Worm (Caenorhabditis elegans) whole organism, L4 larva: ENCODE results near the gene glr-2.
A peak's percentile ranks its signal among the peaks of the same experiment; 100 is the strongest.

Experiments
- D1046.2 ChIP-seq: fragments of 200-800 bp; sonication (Bioruptor generic); IDR thresholded peaks from 2 replicates; pipeline ENCODE4 v1.3.6; 2022; ENCODE audit warnings: missing genetic modification characterization, missing compliant biosample characterization
- F26F4.8 ChIP-seq: fragments of 200-800 bp; sonication (Bioruptor generic); conservative IDR thresholded peaks from 2 replicates; pipeline ENCODE4 v1.3.6; 2022; ENCODE audit warnings: missing genetic modification characterization, missing compliant biosample characterization
- F37D6.2 ChIP-seq: sonication (generic microtip); optimal IDR thresholded peaks from 2 replicates; lab custom pipeline; 2016; ENCODE audit warnings: mild to moderate bottlenecking, missing genetic modification characterization, missing compliant biosample characterization
- F44E2.7 ChIP-seq: fragments of 200-800 bp; sonication (Bioruptor generic); IDR thresholded peaks from 2 replicates; pipeline ENCODE4 v2.1.2; 2022; ENCODE audit warnings: missing genetic modification characterization, missing compliant biosample characterization
- R02D3.7 ChIP-seq: fragments of 150-350 bp; sonication (generic microtip); optimal IDR thresholded peaks from 3 replicates; lab custom pipeline; 2014; ENCODE audit warnings: missing biosample characterization, missing genetic modification characterization
- T20F7.1 ChIP-seq: fragments of 200-800 bp; sonication (Bioruptor generic); optimal IDR thresholded peaks from 2 replicates; lab custom pipeline; 2018; ENCODE audit warnings: mild to moderate bottlenecking, missing genetic modification characterization, missing compliant biosample characterization
- Y48G9A.11 ChIP-seq: fragments of 200-800 bp; sonication (Bioruptor generic); IDR thresholded peaks from 2 replicates; pipeline ENCODE4 v1.3.6; 2022; ENCODE audit warnings: missing genetic modification reagents, missing genetic modification characterization, missing compliant biosample characterization
- ZK337.2 ChIP-seq: fragments of 200-800 bp; sonication (Bioruptor generic); IDR thresholded peaks from 2 replicates; pipeline ENCODE4 v1.3.6; 2022; ENCODE audit warnings: missing genetic modification reagents, missing genetic modification characterization, missing compliant biosample characterization
- ZK546.5 ChIP-seq, 2 experiments: sonication (generic microtip); optimal IDR thresholded peaks; 2 replicates each; lab custom pipeline; 2017; ENCODE audit warnings: missing biosample characterization in 2 of 2, missing genetic modification characterization in 2 of 2
- aha-1 ChIP-seq: fragments of 150-350 bp; peaks from one replicate; lab custom pipeline; 2014; ENCODE audit warnings: missing biosample characterization, missing genetic modification characterization
- aly-2 ChIP-seq: sonication (generic microtip); optimal IDR thresholded peaks from 2 replicates; lab custom pipeline; 2018; ENCODE audit warnings: missing biosample characterization, missing genetic modification characterization
- attf-4 ChIP-seq: sonication (generic microtip); optimal IDR thresholded peaks from 3 replicates; lab custom pipeline; 2017; ENCODE audit warnings: missing biosample characterization, missing genetic modification characterization
- ceh-20 ChIP-seq: fragments of 200-800 bp; sonication (Bioruptor generic); IDR thresholded peaks from 2 replicates; pipeline ENCODE4 v1.3.6; 2022; ENCODE audit warnings: missing genetic modification reagents, missing genetic modification characterization, missing compliant biosample characterization
- ceh-62 ChIP-seq: sonication (generic microtip); optimal IDR thresholded peaks from 2 replicates; lab custom pipeline; 2017; ENCODE audit warnings: missing biosample characterization, missing genetic modification characterization
- ces-1 ChIP-seq: fragments of 150-350 bp; sonication (generic microtip); optimal IDR thresholded peaks from 4 replicates; lab custom pipeline; 2014; ENCODE audit warnings: missing biosample characterization, missing genetic modification reagents, missing genetic modification characterization
- cey-2 ChIP-seq: sonication (generic microtip); optimal IDR thresholded peaks from 3 replicates; lab custom pipeline; 2017; ENCODE audit warnings: missing genetic modification characterization, mild to moderate bottlenecking, missing compliant biosample characterization, antibody characterized with exemption, borderline replicate concordance; ENCODE audit not compliant: insufficient read depth
- ctbp-1 ChIP-seq: fragments of 200-800 bp; sonication (Bioruptor generic); IDR thresholded peaks from 2 replicates; pipeline ENCODE4 v1.3.6; 2022; ENCODE audit warnings: missing genetic modification reagents, missing genetic modification characterization, missing compliant biosample characterization
- daf-12 ChIP-seq: fragments of 150-350 bp; optimal IDR thresholded peaks from 2 replicates; lab custom pipeline; 2014; ENCODE audit warnings: missing biosample characterization, missing genetic modification reagents, missing genetic modification characterization
- daf-16 ChIP-seq, 3 experiments: sonication (generic microtip); optimal IDR thresholded peaks; 2 replicates each; lab custom pipeline; 2016 to 2017; ENCODE audit warnings: missing genetic modification characterization in 3 of 3, missing genetic modification reagents in 3 of 3, mild to moderate bottlenecking in 2 of 3, missing compliant biosample characterization in 2 of 3, missing biosample characterization in 1 of 3, moderate library complexity in 1 of 3
- daf-19 ChIP-seq: fragments of 200-800 bp; sonication (Bioruptor generic); conservative IDR thresholded peaks from 2 replicates; pipeline ENCODE4 v1.3.6; 2022; ENCODE audit warnings: missing genetic modification characterization, missing compliant biosample characterization
- daf-8 ChIP-seq: fragments of 200-800 bp; sonication (Bioruptor generic); IDR thresholded peaks from 2 replicates; pipeline ENCODE4 v1.3.6; 2022; ENCODE audit warnings: missing genetic modification characterization, missing compliant biosample characterization
- dmd-8 ChIP-seq: fragments of 200-800 bp; sonication (Bioruptor generic); IDR thresholded peaks from 2 replicates; pipeline ENCODE4 v1.3.6; 2022; ENCODE audit warnings: missing genetic modification characterization, missing compliant biosample characterization
- dve-1 ChIP-seq: sonication (generic microtip); optimal IDR thresholded peaks from 2 replicates; lab custom pipeline; 2017; ENCODE audit warnings: antibody characterized with exemption, mild to moderate bottlenecking, missing genetic modification characterization, missing compliant biosample characterization; ENCODE audit not compliant: insufficient read depth
- egl-27 ChIP-seq: sonication (generic microtip); optimal IDR thresholded peaks from 3 replicates; lab custom pipeline; 2017; ENCODE audit warnings: missing biosample characterization, missing genetic modification reagents, missing genetic modification characterization
- egl-43 ChIP-seq: fragments of 200-800 bp; sonication (Bioruptor generic); IDR thresholded peaks from 2 replicates; pipeline ENCODE4 v1.3.6; 2022; ENCODE audit warnings: missing genetic modification reagents, missing genetic modification characterization, missing compliant biosample characterization
- jun-1 ChIP-seq: fragments of 150-350 bp; optimal IDR thresholded peaks from 2 replicates; lab custom pipeline; 2014; ENCODE audit warnings: missing biosample characterization, missing genetic modification reagents, missing genetic modification characterization
- lim-7 ChIP-seq: fragments of 200-800 bp; sonication (Bioruptor generic); IDR thresholded peaks from 2 replicates; pipeline ENCODE4 v1.3.6; 2022; ENCODE audit warnings: missing genetic modification characterization, missing compliant biosample characterization
- lin-13 ChIP-seq: fragments of 150-350 bp; optimal IDR thresholded peaks from 2 replicates; lab custom pipeline; 2014; ENCODE audit warnings: missing biosample characterization, missing genetic modification reagents, missing genetic modification characterization
- lin-15B ChIP-seq: fragments of 150-350 bp; sonication (generic microtip); optimal IDR thresholded peaks from 3 replicates; lab custom pipeline; 2014; ENCODE audit warnings: missing biosample characterization, missing genetic modification characterization
- lin-38 ChIP-seq: fragments of 200-800 bp; sonication (Bioruptor generic); IDR thresholded peaks from 2 replicates; pipeline ENCODE4 v1.3.6; 2022; ENCODE audit warnings: missing genetic modification reagents, missing genetic modification characterization, missing compliant biosample characterization
- lir-3 ChIP-seq: sonication (generic microtip); optimal IDR thresholded peaks from 2 replicates; lab custom pipeline; 2016; ENCODE audit warnings: mild to moderate bottlenecking, missing genetic modification characterization, missing compliant biosample characterization
- lsy-2 ChIP-seq, 2 experiments: fragments of 150-350 bp in 1 of 2; sonication (generic microtip) in 1 of 2; optimal IDR thresholded peaks; 2 replicates each; lab custom pipeline; 2014 to 2017; ENCODE audit warnings: missing biosample characterization in 2 of 2, missing genetic modification characterization in 2 of 2
- madf-9 ChIP-seq: fragments of 200-800 bp; sonication (Bioruptor generic); conservative IDR thresholded peaks from 2 replicates; pipeline ENCODE4 v1.3.6; 2022; ENCODE audit warnings: missing genetic modification reagents, missing genetic modification characterization, missing compliant biosample characterization
- mdl-1 ChIP-seq, 2 experiments: fragments of 150-350 bp in 1 of 2; sonication (generic microtip) in 1 of 2; optimal IDR thresholded peaks; 2 replicates each; lab custom pipeline; 2014 to 2017; ENCODE audit warnings: missing biosample characterization in 2 of 2, missing genetic modification characterization in 2 of 2
- mdt-29 ChIP-seq: fragments of 200-800 bp; sonication (Bioruptor generic); IDR thresholded peaks from 2 replicates; pipeline ENCODE4 v1.3.6; 2022; ENCODE audit warnings: missing genetic modification reagents, missing genetic modification characterization, missing compliant biosample characterization
- mxl-2 ChIP-seq: fragments of 200-800 bp; sonication (Bioruptor generic); conservative IDR thresholded peaks from 2 replicates; pipeline ENCODE4 v1.3.6; 2022; ENCODE audit warnings: missing genetic modification reagents, missing genetic modification characterization, missing compliant biosample characterization
- nhr-102 ChIP-seq: sonication (generic microtip); optimal IDR thresholded peaks from 2 replicates; lab custom pipeline; 2016; ENCODE audit warnings: mild to moderate bottlenecking, missing genetic modification characterization, moderate library complexity, missing compliant biosample characterization
- nhr-111 ChIP-seq: fragments of 200-800 bp; sonication (Bioruptor generic); optimal IDR thresholded peaks from 2 replicates; lab custom pipeline; 2018; ENCODE audit warnings: mild to moderate bottlenecking, missing genetic modification characterization, missing compliant biosample characterization
- nhr-237 ChIP-seq: sonication (generic microtip); optimal IDR thresholded peaks from 2 replicates; lab custom pipeline; 2017; ENCODE audit warnings: missing biosample characterization, missing genetic modification characterization
- nhr-28 ChIP-seq: fragments of 150-350 bp; optimal IDR thresholded peaks from 2 replicates; lab custom pipeline; 2014; ENCODE audit warnings: missing biosample characterization, missing genetic modification characterization
- nhr-41 ChIP-seq: fragments of 200-800 bp; sonication (Bioruptor generic); IDR thresholded peaks from 2 replicates; pipeline ENCODE4 v1.3.6; 2022; ENCODE audit warnings: missing genetic modification reagents, missing genetic modification characterization, missing compliant biosample characterization
- nhr-42 ChIP-seq: fragments of 200-800 bp; sonication (Bioruptor generic); IDR thresholded peaks from 2 replicates; pipeline ENCODE4 v1.3.6; 2022; ENCODE audit warnings: missing genetic modification characterization, missing compliant biosample characterization
- pqm-1 ChIP-seq: sonication (generic microtip); optimal IDR thresholded peaks from 2 replicates; lab custom pipeline; 2017; ENCODE audit warnings: missing biosample characterization, missing genetic modification characterization
- saeg-2 ChIP-seq: fragments of 200-800 bp; sonication (Bioruptor generic); IDR thresholded peaks from 2 replicates; pipeline ENCODE4 v1.3.6; 2022; ENCODE audit warnings: missing genetic modification reagents, missing genetic modification characterization, missing compliant biosample characterization
- sdz-12 ChIP-seq: fragments of 200-800 bp; sonication (Bioruptor generic); optimal IDR thresholded peaks from 2 replicates; lab custom pipeline; 2018; ENCODE audit warnings: mild to moderate bottlenecking, missing genetic modification characterization, missing compliant biosample characterization
- skn-1 ChIP-seq: fragments of 150-350 bp; optimal IDR thresholded peaks from 2 replicates; lab custom pipeline; 2014; ENCODE audit warnings: missing biosample characterization, missing genetic modification characterization
- spr-1 ChIP-seq: sonication (generic microtip); optimal IDR thresholded peaks from 2 replicates; lab custom pipeline; 2016; ENCODE audit warnings: mild to moderate bottlenecking, missing genetic modification characterization, missing compliant biosample characterization
- tag-97 ChIP-seq: fragments of 200-800 bp; sonication (Bioruptor generic); IDR thresholded peaks from 2 replicates; pipeline ENCODE4 v1.3.6; 2022; ENCODE audit warnings: missing genetic modification characterization, missing compliant biosample characterization
- unc-62 ChIP-seq, 3 experiments: fragments of 150-350 bp in 1 of 3; sonication (generic microtip); optimal IDR thresholded peaks in 2 of 3; peaks in 1 of 3; 1 replicate in 1 of 3; 2 replicates in 2 of 3; lab custom pipeline; 2014 to 2017; ENCODE audit warnings: missing biosample characterization in 3 of 3, missing genetic modification characterization in 3 of 3, missing genetic modification reagents in 3 of 3, missing genotype in 1 of 3
- zag-1 ChIP-seq: fragments of 150-350 bp; optimal IDR thresholded peaks from 2 replicates; lab custom pipeline; 2014; ENCODE audit warnings: missing biosample characterization, missing genetic modification characterization
- zip-11 ChIP-seq: fragments of 200-800 bp; sonication (Bioruptor generic); IDR thresholded peaks from 2 replicates; pipeline ENCODE4 v1.3.6; 2022; ENCODE audit warnings: missing genetic modification characterization, missing compliant biosample characterization

glr-2 gene

DNA sequence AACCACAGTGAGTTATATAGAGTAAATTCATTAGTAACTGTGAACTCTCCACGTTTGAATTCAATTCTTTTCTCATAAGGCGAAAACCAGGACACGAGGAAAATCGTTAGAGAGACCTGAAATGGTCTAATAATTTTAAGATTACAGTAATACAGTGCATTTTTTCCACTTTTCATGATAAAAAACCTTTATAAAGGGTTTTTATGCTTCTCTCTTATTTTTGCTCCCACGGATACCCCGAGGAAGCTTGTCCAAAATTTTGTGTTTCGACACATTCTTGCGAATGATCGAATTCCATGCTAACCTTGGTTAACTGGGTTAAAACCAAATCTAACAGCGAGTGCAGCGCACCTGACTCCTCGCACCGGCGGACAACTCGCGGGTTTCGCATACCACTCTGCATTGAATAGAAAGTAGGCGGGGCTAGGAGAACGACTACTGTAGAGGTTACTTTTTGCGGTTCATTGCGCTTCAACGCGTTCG is 4.5 kb downstream of the glr-2 start:
- TF ChIP-seq attf-4 (tag; lab: Kevin White, UChicago): no peak
- no peak for TF ChIP-seq ZK546.5 (tag; optimal IDR thresholded peaks at IDR 0.05; lab: Kevin White, UChicago)
- TF ChIP-seq daf-12 (tag; lab: Kevin White, UChicago): no peak
- TF ChIP-seq ZK337.2 (GFP tag; lab: Robert Waterston, UW): no peak
- TF ChIP-seq nhr-237: no peak
- no peak for TF ChIP-seq mxl-2
- TF ChIP-seq jun-1 (tag; lab: Kevin White, UChicago): no peak
- TF ChIP-seq F37D6.2: no peak
- peak; percentile 60; the same call in 1 of the 2 replicates for TF ChIP-seq egl-43 (GFP tag; lab: Robert Waterston, UW)
- no peak for TF ChIP-seq skn-1 (tag; lab: Kevin White, UChicago)
- TF ChIP-seq daf-8: no peak
- TF ChIP-seq nhr-42 (GFP tag; lab: Robert Waterston, UW): no peak
- peak in 1 of 2 experiments; percentile 56 for TF ChIP-seq lsy-2 (tag; optimal IDR thresholded peaks at IDR 0.05; lab: Kevin White, UChicago)
- TF ChIP-seq aha-1 (tag; lab: Kevin White, UChicago): peak; percentile 79
- TF ChIP-seq aly-2 (tag; lab: Kevin White, UChicago): no peak
- no peak for TF ChIP-seq ceh-20 (GFP tag; lab: Robert Waterston, UW)
- no peak for TF ChIP-seq T20F7.1 (GFP tag; lab: Kevin White, UChicago)
- no peak for TF ChIP-seq lin-15B (tag; lab: Kevin White, UChicago)
- no peak for TF ChIP-seq lin-13 (GFP tag; lab: Kevin White, UChicago)
- TF ChIP-seq nhr-111 (GFP tag; lab: Kevin White, UChicago): no peak
- no peak; the same call in 1 of the 2 replicates for TF ChIP-seq lim-7 (GFP tag; lab: Robert Waterston, UW)
- TF ChIP-seq mdt-29 (GFP tag; lab: Robert Waterston, UW): peak; percentile 80
- peak; percentile 68; the same call in 1 of the 2 replicates for TF ChIP-seq dmd-8 (GFP tag; lab: Robert Waterston, UW)
- TF ChIP-seq nhr-28 (tag; lab: Kevin White, UChicago): no peak
- TF ChIP-seq F26F4.8 (GFP tag; lab: Robert Waterston, UW): no peak
- no peak for TF ChIP-seq ctbp-1
- TF ChIP-seq lir-3 (tag; lab: Kevin White, UChicago): no peak
- TF ChIP-seq saeg-2: no peak
- TF ChIP-seq mdl-1 (tag; optimal IDR thresholded peaks at IDR 0.05; lab: Kevin White, UChicago): no peak
- TF ChIP-seq egl-27 (tag; lab: Kevin White, UChicago): no peak
- TF ChIP-seq pqm-1 (tag; lab: Kevin White, UChicago): no peak
- no peak for TF ChIP-seq unc-62 (GFP tag; optimal IDR thresholded peaks at IDR 0.05 in 1 of 2; lab: Kevin White, UChicago)
- no peak for TF ChIP-seq unc-62 (tag; optimal IDR thresholded peaks at IDR 0.05; lab: Kevin White, UChicago)
- TF ChIP-seq cey-2 (tag; lab: Kevin White, UChicago): no peak
- no peak for TF ChIP-seq madf-9 (GFP tag; lab: Robert Waterston, UW)
- no peak for TF ChIP-seq F44E2.7 (GFP tag; lab: Robert Waterston, UW)
- TF ChIP-seq nhr-102: peak; percentile 57
- no peak for TF ChIP-seq sdz-12 (GFP tag; lab: Kevin White, UChicago)
- 0 out of 2 replicates have a peak, but pooled peaks have one; percentile 34 for TF ChIP-seq daf-19 (GFP tag; lab: Robert Waterston, UW)
- no peak for TF ChIP-seq ces-1 (GFP tag; lab: Kevin White, UChicago)
- no peak for TF ChIP-seq zip-11
- no peak for TF ChIP-seq spr-1 (tag; lab: Kevin White, UChicago)
- no peak for TF ChIP-seq R02D3.7 (tag; lab: Kevin White, UChicago)
- no peak for TF ChIP-seq nhr-41
- TF ChIP-seq lin-38 (GFP tag; lab: Robert Waterston, UW): peak; percentile 56
- TF ChIP-seq D1046.2: no peak
- no peak for TF ChIP-seq ceh-62 (tag; lab: Kevin White, UChicago)
- no peak for TF ChIP-seq tag-97 (GFP tag; lab: Robert Waterston, UW)
- no peak for TF ChIP-seq zag-1
- peak; percentile 28 for TF ChIP-seq dve-1 (tag; lab: Kevin White, UChicago)
- no peak for TF ChIP-seq daf-16 (GFP tag; optimal IDR thresholded peaks at IDR 0.05; lab: Kevin White, UChicago)
- peak; percentile 25 for TF ChIP-seq daf-16 (tag; optimal IDR thresholded peaks at IDR 0.05; lab: Kevin White, UChicago)
- peak; percentile 68 for TF ChIP-seq Y48G9A.11
